Fruit fly (Drosophila melanogaster): Measurements from ENCODE around the gene Eig71Eb.

Eig71Eb gene

DNA sequence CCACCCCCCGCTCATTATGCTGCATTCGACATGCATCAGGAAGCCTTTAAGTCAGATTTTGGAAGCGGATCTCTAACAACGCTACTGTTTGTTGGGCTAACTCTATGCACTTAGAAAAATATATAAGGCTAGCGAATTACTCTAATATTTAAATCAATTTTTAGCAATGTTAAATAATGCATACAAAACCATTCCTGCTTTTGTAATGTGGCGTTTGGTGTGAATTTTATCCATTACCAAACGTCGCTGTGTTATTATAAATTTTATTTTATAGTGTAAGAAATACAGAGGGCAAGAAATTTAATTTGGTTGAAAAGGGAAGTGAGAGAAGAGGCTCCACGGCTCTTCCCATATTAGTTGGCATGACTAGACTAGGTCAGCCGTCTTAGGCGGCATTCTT lies 23.1 kb downstream of the Eig71Eb start (continued):
- no peak for TF ChIP-seq Awh (GFP tag; IDR thresholded peaks at IDR 0.05)
- peak; percentile 29 for TF ChIP-seq CG7839 (tag; optimal IDR thresholded peaks at IDR 0.05)
- TF ChIP-seq sens (GFP tag), result peak; percentile 87
- no peak for TF ChIP-seq chn (GFP tag; optimal IDR thresholded peaks at IDR 0.05)
- no peak for TF ChIP-seq HLH3B (GFP tag; IDR thresholded peaks at IDR 0.05)
- no peak for TF ChIP-seq CG17186 (GFP tag; optimal IDR thresholded peaks at IDR 0.05)
- no peak for TF ChIP-seq Mad (GFP tag; optimal IDR thresholded peaks at IDR 0.05)
- peak; percentile 43 for TF ChIP-seq az2 (GFP tag; optimal IDR thresholded peaks at IDR 0.05)
- no peak for TF ChIP-seq Trl (optimal IDR thresholded peaks at IDR 0.05)
- TF ChIP-seq Trl (GFP tag; optimal IDR thresholded peaks at IDR 0.05), result no peak
- no peak for TF ChIP-seq CG17385 (GFP tag; optimal IDR thresholded peaks at IDR 0.05)
- no peak for TF ChIP-seq CG3281 (GFP tag; optimal IDR thresholded peaks at IDR 0.05)
- no peak for TF ChIP-seq fd64A (GFP tag; optimal IDR thresholded peaks at IDR 0.05)
- TF ChIP-seq ara (GFP tag; IDR thresholded peaks at IDR 0.05), result peak; percentile 50; the same call in 1 of the 2 replicates
- TF ChIP-seq Hsf (GFP tag; optimal IDR thresholded peaks at IDR 0.05), result peak; percentile 34
- TF ChIP-seq cato (GFP tag; optimal IDR thresholded peaks at IDR 0.05; ENCODE audit: borderline replicate concordance), result peak; percentile 7
- TF ChIP-seq Chrac-16 (GFP tag; optimal IDR thresholded peaks at IDR 0.05), result peak; percentile 30
- no peak for TF ChIP-seq CG6683 (GFP tag; optimal IDR thresholded peaks at IDR 0.05)
- TF ChIP-seq MBD-R2 (GFP tag; IDR thresholded peaks at IDR 0.05), result no peak
- TF ChIP-seq slp2 (GFP tag; optimal IDR thresholded peaks at IDR 0.05), result no peak
- TF ChIP-seq gcm (GFP tag; optimal IDR thresholded peaks at IDR 0.05), result peak; percentile 38
- no peak for TF ChIP-seq cas (GFP tag; IDR thresholded peaks at IDR 0.05)
- TF ChIP-seq CG13624 (GFP tag; optimal IDR thresholded peaks at IDR 0.05), result no peak
- TF ChIP-seq CG2202 (tag; optimal IDR thresholded peaks at IDR 0.05), result peak; percentile 30
- no peak for TF ChIP-seq CG5953 (GFP tag; IDR thresholded peaks at IDR 0.05)
- no peak for TF ChIP-seq E2f2 (GFP tag; IDR thresholded peaks at IDR 0.05)
- TF ChIP-seq Hr51 (GFP tag; optimal IDR thresholded peaks at IDR 0.05), result no peak
- TF ChIP-seq bsh (GFP tag; optimal IDR thresholded peaks at IDR 0.05), result peak in 1 of 2 experiments; percentile 75
- no peak for TF ChIP-seq ase (GFP tag; IDR thresholded peaks at IDR 0.05)
- no peak for TF ChIP-seq H15 (GFP tag; IDR thresholded peaks at IDR 0.05)
- TF ChIP-seq Abd-B (GFP tag; optimal IDR thresholded peaks at IDR 0.05), result no peak
- TF ChIP-seq D19B (GFP tag; optimal IDR thresholded peaks at IDR 0.05), result no peak
- TF ChIP-seq dysf (GFP tag; IDR thresholded peaks at IDR 0.05), result no peak
- TF ChIP-seq tx (GFP tag; optimal IDR thresholded peaks at IDR 0.05), result no peak
- no peak for TF ChIP-seq Vsx1 (GFP tag; optimal IDR thresholded peaks at IDR 0.05)
- TF ChIP-seq Mrtf (GFP tag; IDR thresholded peaks at IDR 0.05), result no peak
- no peak for TF ChIP-seq Atf6 (GFP tag; IDR thresholded peaks at IDR 0.05)
- TF ChIP-seq stc (GFP tag; IDR thresholded peaks at IDR 0.05), result no peak
- peak; percentile 22; the same call in 1 of the 3 replicates for TF ChIP-seq row (GFP tag; IDR thresholded peaks at IDR 0.05)
- TF ChIP-seq Elba2 (GFP tag; optimal IDR thresholded peaks at IDR 0.05), result no peak
- no peak for TF ChIP-seq CG2116 (GFP tag; optimal IDR thresholded peaks at IDR 0.05)
- no peak for TF ChIP-seq Camta (GFP tag; optimal IDR thresholded peaks at IDR 0.05)
- peak; percentile 22 for TF ChIP-seq tin (GFP tag; optimal IDR thresholded peaks at IDR 0.05)
- peak; percentile 58 for TF ChIP-seq CG31441 (GFP tag; IDR thresholded peaks at IDR 0.05)
- peak; percentile 12 for TF ChIP-seq CG17802 (tag; optimal IDR thresholded peaks at IDR 0.05)
- no peak for TF ChIP-seq CG17912 (GFP tag; optimal IDR thresholded peaks at IDR 0.05)
- TF ChIP-seq zen (tag; optimal IDR thresholded peaks at IDR 0.05), result peak; percentile 46
- TF ChIP-seq Lhr (GFP tag; optimal IDR thresholded peaks at IDR 0.05), result no peak
- TF ChIP-seq D19A (tag; optimal IDR thresholded peaks at IDR 0.05), result peak; percentile 60
- TF ChIP-seq CG1603 (tag; optimal IDR thresholded peaks at IDR 0.05), result peak; percentile 29
- peak; percentile 15 for TF ChIP-seq CG1602 (GFP tag; optimal IDR thresholded peaks at IDR 0.05)
- no peak for TF ChIP-seq CG8359 (GFP tag; optimal IDR thresholded peaks at IDR 0.05; ENCODE audit: borderline replicate concordance)

All from whole organism, embryonic.